Worm (Caenorhabditis elegans): ENCODE measurements around the gene sav-1.

DNA sequence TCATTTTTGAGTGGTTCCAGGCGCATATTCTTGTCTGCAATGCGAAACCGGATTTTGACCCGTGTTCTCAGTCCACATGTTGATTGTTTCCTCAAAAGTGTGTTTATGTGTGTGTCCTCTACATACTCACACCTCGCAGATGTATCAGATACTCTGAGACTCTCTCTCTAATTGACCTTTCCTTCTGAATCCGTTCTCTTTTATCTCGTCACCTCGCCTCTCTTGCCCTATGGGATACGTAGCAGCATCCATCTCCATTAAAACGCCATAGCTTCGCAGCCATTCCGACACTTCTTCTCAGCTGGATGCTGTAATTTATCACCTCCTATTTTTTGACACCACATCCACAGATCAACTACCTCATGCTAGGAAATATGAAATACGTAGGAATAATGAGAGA, 43.5 kb upstream of the sav-1 start:
- TF ChIP-seq med-1 (GFP tag; optimal IDR thresholded peaks at IDR 0.05; ENCODE audit: insufficient read depth) (no peak), T22C8.4 (GFP tag; IDR thresholded peaks at IDR 0.05) (no peak), tab-1 (GFP tag; IDR thresholded peaks at IDR 0.05) (no peak), ztf-23 (GFP tag; IDR thresholded peaks at IDR 0.05) (no peak), flt-1 (GFP tag; IDR thresholded peaks at IDR 0.05) (no peak)

Measured in whole organism, midembryonic.